Fruit fly (Drosophila melanogaster) whole organism, embryonic: ENCODE measurements around the gene Rok.

Source experiments
- Aef1 ChIP-seq: fragments of 200-800 bp; sonication (Bioruptor generic); IDR thresholded peaks from 3 replicates; pipeline ENCODE4 v1.3.6; 2022; ENCODE audit warnings: missing biosample characterization, missing genetic modification characterization
- Awh ChIP-seq: fragments of 200-800 bp; sonication (Bioruptor generic); IDR thresholded peaks from 2 replicates; pipeline ENCODE4, ENCODE4 v1.3.6; 2022; ENCODE audit warnings: missing biosample characterization, missing genetic modification characterization
- CG10366 ChIP-seq: fragments of 200-800 bp; sonication (Bioruptor generic); IDR thresholded peaks from 2 replicates; pipeline ENCODE4 v1.3.6; 2022; ENCODE audit warnings: missing biosample characterization, missing genetic modification characterization
- CG11398 ChIP-seq: fragments of 200-800 bp; sonication (Bioruptor generic); optimal IDR thresholded peaks from 2 replicates; lab custom pipeline; 2016; ENCODE audit warnings: missing biosample characterization, missing genetic modification characterization
- CG11723 ChIP-seq: fragments of 200-800 bp; sonication (Bioruptor generic); optimal IDR thresholded peaks from 2 replicates; lab custom pipeline; 2017; ENCODE audit warnings: missing biosample characterization, mild to moderate bottlenecking, missing genetic modification characterization
- CG14710 ChIP-seq: fragments of 200-800 bp; sonication (Bioruptor generic); optimal IDR thresholded peaks from 3 replicates; lab custom pipeline; 2019; ENCODE audit warnings: missing biosample characterization, mild to moderate bottlenecking, missing genetic modification characterization, moderate library complexity
- CG15696 ChIP-seq: fragments of 200-800 bp; sonication (Bioruptor generic); optimal IDR thresholded peaks from 2 replicates; lab custom pipeline; 2019; ENCODE audit warnings: missing biosample characterization, mild to moderate bottlenecking, missing genetic modification characterization, moderate library complexity
- CG2712 ChIP-seq: fragments of 200-800 bp; optimal IDR thresholded peaks from 3 replicates; lab custom pipeline; 2019; ENCODE audit warnings: missing biosample characterization, mild to moderate bottlenecking, missing genetic modification characterization, moderate library complexity
- CG30020 ChIP-seq: fragments of 200-800 bp; optimal IDR thresholded peaks from 2 replicates; lab custom pipeline; 2019; ENCODE audit warnings: missing biosample characterization, mild to moderate bottlenecking, missing genetic modification characterization, moderate library complexity
- CG32772 ChIP-seq: fragments of 200-800 bp; sonication (Bioruptor generic); IDR thresholded peaks from 2 replicates; pipeline ENCODE4 v1.3.6; 2022; ENCODE audit warnings: missing biosample characterization, missing genetic modification characterization
- CG3847 ChIP-seq: fragments of 200-800 bp; sonication (Bioruptor generic); IDR thresholded peaks from 2 replicates; pipeline ENCODE4 v1.3.6; 2022; ENCODE audit warnings: missing biosample characterization, missing genetic modification characterization
- CG4707 ChIP-seq: fragments of 200-800 bp; sonication (Bioruptor generic); optimal IDR thresholded peaks from 2 replicates; lab custom pipeline; 2018; ENCODE audit warnings: missing biosample characterization, mild to moderate bottlenecking, missing genetic modification characterization, moderate library complexity
- CG7556 ChIP-seq: fragments of 200-800 bp; sonication (Bioruptor generic); optimal IDR thresholded peaks from 2 replicates; lab custom pipeline; 2017; ENCODE audit warnings: missing biosample characterization, mild to moderate bottlenecking, missing genetic modification characterization
- CG7987 ChIP-seq: fragments of 200-800 bp; sonication (Bioruptor generic); optimal IDR thresholded peaks from 2 replicates; lab custom pipeline; 2018; ENCODE audit warnings: missing biosample characterization, mild to moderate bottlenecking, missing genetic modification characterization, moderate library complexity
- CG9727 ChIP-seq: fragments of 200-800 bp; sonication (Bioruptor generic); optimal IDR thresholded peaks from 3 replicates; lab custom pipeline; 2017; ENCODE audit warnings: missing biosample characterization, mild to moderate bottlenecking, missing genetic modification characterization
- CG9876 ChIP-seq: fragments of 200-800 bp; sonication (Bioruptor generic); optimal IDR thresholded peaks from 2 replicates; lab custom pipeline; 2016; ENCODE audit warnings: missing biosample characterization, missing genetic modification characterization
- Dp ChIP-seq: fragments of 200-800 bp; sonication (Bioruptor generic); optimal IDR thresholded peaks from 2 replicates; lab custom pipeline; 2018; ENCODE audit warnings: missing biosample characterization, mild to moderate bottlenecking, missing genetic modification characterization, moderate library complexity
- H2.0 ChIP-seq: fragments of 200-800 bp; sonication (Bioruptor generic); IDR thresholded peaks from 2 replicates; pipeline ENCODE4 v1.3.6; 2022; ENCODE audit warnings: missing biosample characterization, missing genetic modification characterization
- Hr78 ChIP-seq, 2 experiments: fragments of 200-800 bp in 1 of 2; fragments of >200 bp in 1 of 2; sonication (Bioruptor generic) in 1 of 2; optimal IDR thresholded peaks; 2 replicates each; lab custom pipeline; 2017 to 2019; ENCODE audit warnings: missing biosample characterization in 2 of 2, missing genetic modification characterization in 2 of 2, mild to moderate bottlenecking in 1 of 2, moderate library complexity in 1 of 2
- Jarid2 ChIP-seq: fragments of 200-800 bp; sonication (Bioruptor generic); optimal IDR thresholded peaks from 3 replicates; lab custom pipeline; 2017; ENCODE audit warnings: mild to moderate bottlenecking, missing biosample characterization, missing genetic modification reagents, missing genetic modification characterization
- Kr ChIP-seq: fragments of 200-800 bp; sonication (Bioruptor generic); optimal IDR thresholded peaks from 2 replicates; lab custom pipeline; 2017; ENCODE audit warnings: missing biosample characterization, mild to moderate bottlenecking, missing genetic modification characterization
- MBD-R2 ChIP-seq: fragments of 200-800 bp; sonication (Bioruptor generic); IDR thresholded peaks from 2 replicates; pipeline ENCODE4 v1.3.6; 2022; ENCODE audit warnings: missing biosample characterization, missing genetic modification characterization
- Med ChIP-seq: fragments of 200-800 bp; sonication (Bioruptor generic); peaks from one replicate; lab custom pipeline; 2016; ENCODE audit warnings: missing biosample characterization, missing genetic modification characterization, mild to moderate bottlenecking, inconsistent platforms, moderate library complexity
- Nf-YB ChIP-seq: fragments of 200-800 bp; sonication (Bioruptor generic); optimal IDR thresholded peaks from 3 replicates; lab custom pipeline; 2019; ENCODE audit warnings: missing biosample characterization, mild to moderate bottlenecking, missing genetic modification characterization, moderate library complexity
- Ravus ChIP-seq: fragments of 200-800 bp; sonication (Bioruptor generic); IDR thresholded peaks from 2 replicates; pipeline ENCODE4 v1.3.6; 2022; ENCODE audit warnings: missing biosample characterization, missing genetic modification characterization
- Rfx ChIP-seq: fragments of 200-800 bp; sonication (Bioruptor generic); IDR thresholded peaks from 2 replicates; pipeline ENCODE4 v1.3.6; 2022; ENCODE audit warnings: missing biosample characterization, missing genetic modification characterization
- Scr ChIP-seq: fragments of 200-800 bp; sonication (Bioruptor generic); IDR thresholded peaks from 2 replicates; pipeline ENCODE4 v1.3.6; 2022; ENCODE audit warnings: missing biosample characterization, missing genetic modification characterization; ENCODE audit not compliant: partially characterized antibody
- Sry-β ChIP-seq: fragments of 200-800 bp; sonication (Bioruptor generic); optimal IDR thresholded peaks from 2 replicates; lab custom pipeline; 2018; ENCODE audit warnings: missing biosample characterization, mild to moderate bottlenecking, missing genetic modification characterization, moderate library complexity
- ab ChIP-seq: fragments of 200-800 bp; sonication (Bioruptor generic); optimal IDR thresholded peaks from 2 replicates; lab custom pipeline; 2016; ENCODE audit warnings: missing biosample characterization, missing genetic modification characterization
- abd-A ChIP-seq: fragments of 200-800 bp; sonication (Bioruptor generic); optimal IDR thresholded peaks from 3 replicates; lab custom pipeline; 2019; ENCODE audit warnings: missing biosample characterization, mild to moderate bottlenecking, missing genetic modification characterization, moderate library complexity
- ara ChIP-seq: fragments of 200-800 bp; sonication (Bioruptor generic); IDR thresholded peaks from 2 replicates; pipeline ENCODE4 v1.3.6; 2022; ENCODE audit warnings: missing biosample characterization, missing genetic modification characterization
- ase ChIP-seq: fragments of 200-800 bp; sonication (Bioruptor generic); IDR thresholded peaks from 3 replicates; pipeline ENCODE4 v1.3.6; 2022; ENCODE audit warnings: missing biosample characterization, missing genetic modification characterization
- bcd ChIP-seq: fragments of 200-800 bp; sonication (Bioruptor generic); optimal IDR thresholded peaks from 2 replicates; lab custom pipeline; 2017; ENCODE audit warnings: missing biosample characterization, mild to moderate bottlenecking, missing genetic modification characterization
- chinmo ChIP-seq: fragments of 200-800 bp; sonication (Bioruptor generic); IDR thresholded peaks from 4 replicates; pipeline ENCODE4 v1.3.6; 2022; ENCODE audit warnings: missing biosample characterization, missing genetic modification characterization; ENCODE audit not compliant: partially characterized antibody
- dmrt11E ChIP-seq: fragments of 200-800 bp; sonication (Bioruptor generic); optimal IDR thresholded peaks from 3 replicates; lab custom pipeline; 2018; ENCODE audit warnings: missing biosample characterization, mild to moderate bottlenecking, missing genetic modification characterization, moderate library complexity
- gcm ChIP-seq: fragments of 200-800 bp; sonication (Bioruptor generic); optimal IDR thresholded peaks from 2 replicates; lab custom pipeline; 2019; ENCODE audit warnings: missing biosample characterization, mild to moderate bottlenecking, missing genetic modification characterization, moderate library complexity
- grau ChIP-seq: fragments of 200-800 bp; optimal IDR thresholded peaks from 3 replicates; lab custom pipeline; 2019; ENCODE audit warnings: missing biosample characterization, mild to moderate bottlenecking, missing genetic modification characterization, moderate library complexity
- insv ChIP-seq, 2 experiments: fragments of 200-800 bp; sonication (Bioruptor generic); optimal IDR thresholded peaks; 3 replicates each; lab custom pipeline; 2016 to 2018; ENCODE audit warnings: missing biosample characterization in 2 of 2, missing genetic modification characterization in 2 of 2
- kay ChIP-seq: fragments of 200-800 bp; sonication (Bioruptor generic); optimal IDR thresholded peaks from 2 replicates; lab custom pipeline; 2016; ENCODE audit warnings: missing biosample characterization, missing genetic modification characterization
- ken ChIP-seq: fragments of 200-800 bp; sonication (Bioruptor generic); IDR thresholded peaks from 3 replicates; pipeline ENCODE4 v1.3.6; 2022; ENCODE audit warnings: missing biosample characterization, missing genetic modification characterization
- kni ChIP-seq: fragments of 200-800 bp; sonication (Bioruptor generic); optimal IDR thresholded peaks from 3 replicates; lab custom pipeline; 2017; ENCODE audit warnings: mild to moderate bottlenecking, missing biosample characterization, missing genetic modification reagents, missing genetic modification characterization
- lmd ChIP-seq: fragments of 200-800 bp; sonication (Bioruptor generic); IDR thresholded peaks from 2 replicates; pipeline ENCODE4 v1.3.6; 2022; ENCODE audit warnings: missing biosample characterization, missing genetic modification characterization
- nau ChIP-seq: fragments of 200-800 bp; sonication (Bioruptor generic); optimal IDR thresholded peaks from 3 replicates; lab custom pipeline; 2017; ENCODE audit warnings: missing biosample characterization, mild to moderate bottlenecking, missing genetic modification characterization, missing genetic modification reagents
- odd ChIP-seq: fragments of 200-800 bp; sonication (Bioruptor generic); optimal IDR thresholded peaks from 2 replicates; lab custom pipeline; 2017; ENCODE audit warnings: missing biosample characterization, mild to moderate bottlenecking, missing genetic modification characterization
- peb ChIP-seq: fragments of 200-800 bp; sonication (Bioruptor generic); IDR thresholded peaks from 2 replicates; pipeline ENCODE4 v1.3.6; 2022; ENCODE audit warnings: missing biosample characterization, missing genetic modification characterization
- row ChIP-seq: fragments of 200-800 bp; sonication (Bioruptor generic); IDR thresholded peaks from 3 replicates; pipeline ENCODE4 v1.3.6; 2022; ENCODE audit warnings: missing biosample characterization, missing genetic modification characterization
- sna ChIP-seq: fragments of 200-800 bp; sonication (Bioruptor generic); IDR thresholded peaks from 2 replicates; pipeline ENCODE4 v1.3.6; 2022; ENCODE audit warnings: missing biosample characterization, missing genetic modification characterization; ENCODE audit not compliant: partially characterized antibody
- vfl ChIP-seq: fragments of 200-800 bp; sonication (Bioruptor generic); optimal IDR thresholded peaks from 2 replicates; lab custom pipeline; 2016; ENCODE audit warnings: missing biosample characterization, missing genetic modification characterization
- zf30C ChIP-seq: fragments of 200-800 bp; sonication (Bioruptor generic); optimal IDR thresholded peaks from 3 replicates; lab custom pipeline; 2018; ENCODE audit warnings: missing biosample characterization, mild to moderate bottlenecking, missing genetic modification characterization
- zfh1 ChIP-seq: fragments of 200-800 bp; sonication (Bioruptor generic); IDR thresholded peaks from 3 replicates; pipeline ENCODE4 v1.3.6; 2022; ENCODE audit warnings: missing biosample characterization, missing genetic modification characterization
- zfh2 ChIP-seq: fragments of 200-800 bp; sonication (Bioruptor generic); optimal IDR thresholded peaks from 2 replicates; lab custom pipeline; 2016; ENCODE audit warnings: missing biosample characterization, missing genetic modification characterization

Rok gene

dm6 chrX:16596250-16596793 is 40.9 kb downstream of the Rok start (continued):
- TF ChIP-seq Med (GFP tag; lab: Kevin White, UChicago), result peak; percentile 21
- TF ChIP-seq ken (GFP tag; lab: Robert Waterston, UW), result no peak
- TF ChIP-seq Scr (GFP tag; lab: Robert Waterston, UW), result no peak
- no peak for TF ChIP-seq CG11723
- TF ChIP-seq CG3847, result no peak
- peak; percentile 13 for TF ChIP-seq dmrt11E (tag; lab: Kevin White, UChicago)
- peak; percentile 21 for TF ChIP-seq CG7987 (GFP tag; lab: Kevin White, UChicago)
- no peak for TF ChIP-seq CG9876 (GFP tag; lab: Kevin White, UChicago)
- TF ChIP-seq CG14710 (tag; lab: Kevin White, UChicago), result peak; percentile 12
- no peak for TF ChIP-seq peb (GFP tag; lab: Robert Waterston, UW)
- TF ChIP-seq MBD-R2 (GFP tag; lab: Robert Waterston, UW), result no peak
- no peak for TF ChIP-seq CG10366
- TF ChIP-seq CG32772, result no peak
- TF ChIP-seq Aef1 (GFP tag; lab: Robert Waterston, UW), result no peak
- TF ChIP-seq nau (GFP tag; lab: Kevin White, UChicago), result no peak
- no peak for TF ChIP-seq CG9727 (GFP tag; lab: Kevin White, UChicago)
- no peak for TF ChIP-seq CG2712 (tag; lab: Kevin White, UChicago)
- TF ChIP-seq kay (GFP tag; lab: Kevin White, UChicago), result peak; percentile 16
- no peak for TF ChIP-seq vfl (GFP tag; lab: Kevin White, UChicago)
- TF ChIP-seq lmd (GFP tag; lab: Robert Waterston, UW), result no peak
- TF ChIP-seq Hr78 (GFP tag; optimal IDR thresholded peaks at IDR 0.05; lab: Kevin White, UChicago), result peak in 1 of 2 experiments; percentile 89
- no peak for TF ChIP-seq CG7556 (GFP tag; lab: Kevin White, UChicago)
- TF ChIP-seq bcd (GFP tag; lab: Kevin White, UChicago), result no peak
- TF ChIP-seq ab, result no peak
- TF ChIP-seq Ravus, result no peak
- TF ChIP-seq Awh, result 0 out of 2 replicates have a peak, but pooled peaks have one; percentile 17
- peak; percentile 6 for TF ChIP-seq CG15696
- TF ChIP-seq H2.0 (GFP tag; lab: Robert Waterston, UW), result no peak
- TF ChIP-seq kni (GFP tag; lab: Kevin White, UChicago), result peak; percentile 36
- TF ChIP-seq Jarid2 (GFP tag; lab: Kevin White, UChicago), result no peak
- TF ChIP-seq zfh2 (GFP tag; lab: Kevin White, UChicago), result no peak

- no peak for TF ChIP-seq ase
- TF ChIP-seq CG30020, result no peak
- TF ChIP-seq abd-A (tag; lab: Kevin White, UChicago), result no peak
- TF ChIP-seq Rfx (GFP tag; lab: Robert Waterston, UW), result 0 out of 2 replicates have a peak, but pooled peaks have one; percentile 8
- no peak for TF ChIP-seq odd (GFP tag; lab: Kevin White, UChicago)
- no peak for TF ChIP-seq sna (GFP tag; lab: Robert Waterston, UW)
- TF ChIP-seq grau (tag; lab: Kevin White, UChicago), result no peak
- TF ChIP-seq CG4707 (GFP tag; lab: Kevin White, UChicago), result peak; percentile 68
- no peak for TF ChIP-seq zfh1 (GFP tag; lab: Robert Waterston, UW)
- no peak for TF ChIP-seq Sry-β (GFP tag; lab: Kevin White, UChicago)
- 0 out of 4 replicates have a peak, but pooled peaks have one; percentile 38 for TF ChIP-seq chinmo (GFP tag; lab: Robert Waterston, UW)
- 0 out of 3 replicates have a peak, but pooled peaks have one; percentile 12 for TF ChIP-seq row (GFP tag; lab: Robert Waterston, UW)
- peak; percentile 57 for TF ChIP-seq gcm
- TF ChIP-seq CG14710 (tag; lab: Kevin White, UChicago), result no peak
- peak; percentile 27 for TF ChIP-seq Med (GFP tag; lab: Kevin White, UChicago)
- no peak for TF ChIP-seq CG11398 (GFP tag; lab: Kevin White, UChicago)
- TF ChIP-seq zf30C (GFP tag; lab: Kevin White, UChicago), result no peak
- TF ChIP-seq Kr (GFP tag; lab: Kevin White, UChicago), result no peak
- no peak for TF ChIP-seq Nf-YB (GFP tag; lab: Kevin White, UChicago)
- no peak for TF ChIP-seq insv (GFP tag; optimal IDR thresholded peaks at IDR 0.05; lab: Kevin White, UChicago)
- no peak for TF ChIP-seq ara
- no peak for TF ChIP-seq Dp
These were observed 41.8 kb downstream of the Rok start for dm6 chrX:16595411-16595810.
